Worm (Caenorhabditis elegans): ENCODE measurements around the gene dsc-4.

The dsc-4 gene

DNA sequence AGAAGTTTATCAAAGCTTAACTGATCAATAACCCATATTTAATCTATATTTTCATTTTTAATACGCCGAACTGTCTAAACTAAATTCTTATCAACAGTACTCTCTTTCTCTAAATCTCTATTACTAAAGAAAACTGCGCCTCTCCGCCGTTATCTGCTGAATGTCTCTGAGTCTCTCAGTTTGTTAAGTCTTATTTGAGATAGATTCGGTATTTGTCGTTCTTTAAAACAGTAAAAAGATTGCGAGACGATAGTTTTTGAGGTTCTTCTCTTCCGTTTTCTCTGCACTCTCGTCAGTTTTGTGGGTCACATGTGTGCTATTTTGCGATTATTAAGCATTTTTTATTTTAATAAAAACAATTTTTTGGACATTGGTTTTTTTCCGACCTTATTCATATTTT is 46.2 kb downstream of the dsc-4 start, which contains the start of gene sma-10 (continued):
- TF ChIP-seq lin-1 (GFP tag; IDR thresholded peaks at IDR 0.05) (peak; percentile 78; the same call in 1 of the 2 replicates), php-3 (GFP tag; IDR thresholded peaks at IDR 0.05) (peak; percentile 89), arid-1 (GFP tag; conservative IDR thresholded peaks at IDR 0.05) (no peak), ZK337.2 (GFP tag; IDR thresholded peaks at IDR 0.05) (no peak), nhr-10 (tag; optimal IDR thresholded peaks at IDR 0.05) (no peak), spr-1 (tag; optimal IDR thresholded peaks at IDR 0.05) (no peak), ces-1 (GFP tag; optimal IDR thresholded peaks at IDR 0.05) (no peak), egl-27 (tag; optimal IDR thresholded peaks at IDR 0.05) (no peak), nhr-11 (tag; optimal IDR thresholded peaks at IDR 0.05) (no peak), snpc-4 (tag; optimal IDR thresholded peaks at IDR 0.05) (no peak), nhr-28 (tag; optimal IDR thresholded peaks at IDR 0.05) (peak; percentile 92), hif-1 (tag; optimal IDR thresholded peaks at IDR 0.05) (peak in 1 of 2 experiments; percentile 29), dpl-1 (GFP tag; optimal IDR thresholded peaks at IDR 0.05) (peak; percentile 34), set-16 (GFP tag; IDR thresholded peaks at IDR 0.05) (no peak), dve-1 (tag; optimal IDR thresholded peaks at IDR 0.05; ENCODE audit: insufficient read depth) (peak; percentile 98), mdl-1 (tag; optimal IDR thresholded peaks at IDR 0.05) (peak in 1 of 2 experiments; percentile 61), hlh-11 (tag; optimal IDR thresholded peaks at IDR 0.05) (peak; percentile 93), lim-7 (GFP tag; IDR thresholded peaks at IDR 0.05) (no peak), daf-16 (GFP tag; optimal IDR thresholded peaks at IDR 0.05) (peak in 1 of 2 experiments; percentile 25), daf-16 (tag; optimal IDR thresholded peaks at IDR 0.05) (peak; percentile 92), lin-38 (GFP tag; IDR thresholded peaks at IDR 0.05) (peak; percentile 52), cey-2 (tag; optimal IDR thresholded peaks at IDR 0.05; ENCODE audit: borderline replicate concordance, insufficient read depth) (peak; percentile 38), lin-15B (tag; optimal IDR thresholded peaks at IDR 0.05) (no peak), snpc-1.2 (GFP tag; IDR thresholded peaks at IDR 0.05) (no peak)

ce11 chrIV:273299-273698 is 47.0 kb downstream of the dsc-4 start, which contains the start of gene srh-282:
Gene srh-282 (minus strand): TSS chrIV:273399.
- no peak for TF ChIP-seq attf-4 (tag; optimal IDR thresholded peaks at IDR 0.05)

DNA sequence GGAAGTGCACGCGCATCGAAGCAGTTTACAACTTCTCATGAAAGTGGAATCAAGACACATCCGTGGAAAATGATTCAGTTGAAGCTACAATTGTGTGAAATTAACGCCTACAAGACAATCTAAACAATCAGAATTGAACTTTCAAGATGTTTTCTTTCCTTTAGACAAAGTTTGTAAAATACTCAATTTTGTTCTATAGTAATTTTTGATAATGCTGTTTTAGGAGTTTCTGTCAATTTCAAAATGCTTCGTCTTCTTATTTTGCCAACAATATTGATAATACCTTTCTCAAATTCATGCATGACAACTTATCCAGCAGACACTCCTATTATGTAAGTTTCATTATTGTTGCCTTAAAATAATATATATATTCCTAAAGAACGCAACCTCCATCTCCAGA is 51.2 kb downstream of the dsc-4 start, which contains the start of gene T21D12.11:
TSS of gene T21D12.11 (plus strand) at position 301 of the 400 bp plus-strand sequence.
- no peak for TF ChIP-seq Y5F2A.4 (GFP tag; optimal IDR thresholded peaks at IDR 0.05)
- TF ChIP-seq T20F7.1 (GFP tag; optimal IDR thresholded peaks at IDR 0.05) = no peak
- no peak for TF ChIP-seq unc-39 (tag; optimal IDR thresholded peaks at IDR 0.05)
- no peak for TF ChIP-seq mdt-29 (GFP tag; IDR thresholded peaks at IDR 0.05)
- TF ChIP-seq lin-15B (tag; optimal IDR thresholded peaks at IDR 0.05) = no peak
- TF ChIP-seq tag-97 (GFP tag; IDR thresholded peaks at IDR 0.05) = no peak
- TF ChIP-seq mxl-2 (GFP tag; conservative IDR thresholded peaks at IDR 0.05) = no peak
- no peak for TF ChIP-seq Y48G9A.11 (GFP tag; IDR thresholded peaks at IDR 0.05)
- TF ChIP-seq madf-9 (GFP tag; conservative IDR thresholded peaks at IDR 0.05) = no peak
- TF ChIP-seq arid-1 (GFP tag; conservative IDR thresholded peaks at IDR 0.05) = no peak
- no peak for TF ChIP-seq zip-11 (GFP tag; IDR thresholded peaks at IDR 0.05)
- TF ChIP-seq daf-16 (GFP tag; optimal IDR thresholded peaks at IDR 0.05) = no peak
- TF ChIP-seq daf-16 (tag; optimal IDR thresholded peaks at IDR 0.05) = no peak
- TF ChIP-seq hlh-11 (tag; optimal IDR thresholded peaks at IDR 0.05) = no peak
- no peak for TF ChIP-seq Y75B8A.6 (GFP tag; IDR thresholded peaks at IDR 0.05)
- TF ChIP-seq ceh-28 (tag; optimal IDR thresholded peaks at IDR 0.05) = no peak
- no peak for TF ChIP-seq nhr-77 (tag; optimal IDR thresholded peaks at IDR 0.05)
- no peak for TF ChIP-seq T26A8.4 (GFP tag; IDR thresholded peaks at IDR 0.05)
